Fruit fly (Drosophila melanogaster) Kc167 (cell line): ENCODE data around the gene CG43273.

Experiments used
- Myc ChIP-seq: fragments of >200 bp; optimal IDR thresholded peaks from 2 replicates; lab custom pipeline; 2017; ENCODE audit warnings: missing external identifiers
- Sin3A ChIP-seq: fragments of >200 bp; optimal IDR thresholded peaks from 2 replicates; lab custom pipeline; 2018; ENCODE audit warnings: missing external identifiers
- h ChIP-seq: fragments of >200 bp; optimal IDR thresholded peaks from 3 replicates; lab custom pipeline; 2018; ENCODE audit warnings: missing external identifiers
- ttk ChIP-seq: sonication (Bioruptor generic); optimal IDR thresholded peaks from 2 replicates; lab custom pipeline; 2017; ENCODE audit warnings: missing external identifiers

- TF ChIP-seq Sin3A (lab: Kevin White, UChicago): no peak
- TF ChIP-seq Myc (lab: Kevin White, UChicago): no peak
- no peak for TF ChIP-seq h
- no peak for TF ChIP-seq ttk
These were observed 43.0 kb upstream of the CG43273 start, which contains the start of gene CG5805 for dm6 chr3R:24787042-24787565.
